Fruit fly (Drosophila melanogaster) whole organism, embryonic: Measurements from ENCODE around the gene puf.

Experiments used
- C15 ChIP-seq: fragments of 200-800 bp; sonication (Bioruptor generic); IDR thresholded peaks from 3 replicates; pipeline ENCODE4 v1.3.6; 2022; ENCODE audit warnings: missing biosample characterization, missing genetic modification characterization
- CG11085 ChIP-seq: fragments of 200-800 bp; sonication (Bioruptor generic); IDR thresholded peaks from 2 replicates; pipeline ENCODE4 v1.3.6; 2022; ENCODE audit warnings: missing biosample characterization, missing genetic modification characterization
- CG11456 ChIP-seq: fragments of 200-800 bp; sonication (Bioruptor generic); IDR thresholded peaks from 3 replicates; pipeline ENCODE4 v1.3.6; 2022; ENCODE audit warnings: missing biosample characterization, missing genetic modification characterization
- CG12071 ChIP-seq: fragments of 200-800 bp; sonication (Bioruptor generic); optimal IDR thresholded peaks from 3 replicates; lab custom pipeline; 2018; ENCODE audit warnings: missing biosample characterization, mild to moderate bottlenecking, missing genetic modification characterization
- CG12659 ChIP-seq: fragments of 200-800 bp; sonication (Bioruptor generic); optimal IDR thresholded peaks from 3 replicates; lab custom pipeline; 2017; ENCODE audit warnings: mild to moderate bottlenecking, missing biosample characterization, missing genetic modification reagents, missing genetic modification characterization
- CG13894 ChIP-seq: fragments of 200-800 bp; sonication (Bioruptor generic); optimal IDR thresholded peaks from 3 replicates; lab custom pipeline; 2018; ENCODE audit warnings: missing biosample characterization, mild to moderate bottlenecking, missing genetic modification characterization, moderate library complexity
- CG15269 ChIP-seq: fragments of 200-800 bp; sonication (Bioruptor generic); optimal IDR thresholded peaks from 2 replicates; lab custom pipeline; 2018; ENCODE audit warnings: missing biosample characterization, mild to moderate bottlenecking, missing genetic modification characterization, moderate library complexity
- CG15479 ChIP-seq: fragments of 200-800 bp; sonication (Bioruptor generic); optimal IDR thresholded peaks from 3 replicates; lab custom pipeline; 2019; ENCODE audit warnings: missing biosample characterization, mild to moderate bottlenecking, missing genetic modification characterization, moderate library complexity
- CG1832 ChIP-seq: fragments of 200-800 bp; sonication (Bioruptor generic); optimal IDR thresholded peaks from 2 replicates; lab custom pipeline; 2017; ENCODE audit warnings: missing biosample characterization, mild to moderate bottlenecking, missing genetic modification characterization, inconsistent platforms
- CG18476 ChIP-seq: fragments of 200-800 bp; sonication (Bioruptor generic); optimal IDR thresholded peaks from 2 replicates; lab custom pipeline; 2016; ENCODE audit warnings: missing biosample characterization, mild to moderate bottlenecking, missing genetic modification characterization
- CG34376 ChIP-seq: fragments of 200-800 bp; sonication (Bioruptor generic); optimal IDR thresholded peaks from 2 replicates; lab custom pipeline; 2018; ENCODE audit warnings: missing biosample characterization, mild to moderate bottlenecking, missing genetic modification characterization
- CG4404 ChIP-seq: fragments of 200-800 bp; sonication (Bioruptor generic); IDR thresholded peaks from 2 replicates; pipeline ENCODE4 v1.3.6; 2022; ENCODE audit warnings: missing biosample characterization, missing genetic modification characterization
- CG5180 ChIP-seq: fragments of 200-800 bp; sonication (Bioruptor generic); optimal IDR thresholded peaks from 3 replicates; lab custom pipeline; 2017; ENCODE audit warnings: missing biosample characterization, missing genetic modification characterization, mild to moderate bottlenecking, moderate library complexity, missing genetic modification reagents
- CG6175 ChIP-seq: fragments of 200-800 bp; sonication (Bioruptor generic); IDR thresholded peaks from 3 replicates; pipeline ENCODE4 v1.3.6; 2022; ENCODE audit warnings: missing biosample characterization, missing genetic modification characterization
- CG6254 ChIP-seq: fragments of 200-800 bp; sonication (Bioruptor generic); optimal IDR thresholded peaks from 3 replicates; lab custom pipeline; 2017; ENCODE audit warnings: mild to moderate bottlenecking, missing biosample characterization, missing genetic modification reagents, missing genetic modification characterization
- CG6791 ChIP-seq: fragments of 200-800 bp; sonication (Bioruptor generic); IDR thresholded peaks from 3 replicates; pipeline ENCODE4 v1.3.6; 2022; ENCODE audit warnings: missing biosample characterization, missing genetic modification characterization; ENCODE audit not compliant: partially characterized antibody
- CG7372 ChIP-seq: fragments of 200-800 bp; sonication (Bioruptor generic); IDR thresholded peaks from 2 replicates; pipeline ENCODE4 v1.3.6; 2022; ENCODE audit warnings: missing biosample characterization, missing genetic modification characterization
- CG7786 ChIP-seq: fragments of 200-800 bp; sonication (Bioruptor generic); optimal IDR thresholded peaks from 2 replicates; lab custom pipeline; 2016; ENCODE audit warnings: missing biosample characterization, missing genetic modification characterization
- CoRest ChIP-seq: fragments of 200-800 bp; sonication (Bioruptor generic); optimal IDR thresholded peaks from 3 replicates; lab custom pipeline; 2018; ENCODE audit warnings: missing biosample characterization, mild to moderate bottlenecking, missing genetic modification characterization, moderate library complexity
- Dfd ChIP-seq, 2 experiments: fragments of >200 bp; optimal IDR thresholded peaks; 2 replicates each; lab custom pipeline; 2017; ENCODE audit warnings: missing biosample characterization in 2 of 2, missing genetic modification characterization in 2 of 2
- Ets65A ChIP-seq: fragments of 200-800 bp; sonication (Bioruptor generic); peaks from one replicate; lab custom pipeline; 2016; ENCODE audit warnings: missing biosample characterization, missing genetic modification characterization
- Ets97D ChIP-seq: fragments of 200-800 bp; sonication (Bioruptor generic); optimal IDR thresholded peaks from 3 replicates; lab custom pipeline; 2016; ENCODE audit warnings: missing biosample characterization, missing genetic modification characterization
- Gsc ChIP-seq: fragments of 200-800 bp; sonication (Bioruptor generic); IDR thresholded peaks from 2 replicates; pipeline ENCODE4 v1.3.6; 2022; ENCODE audit warnings: missing biosample characterization, missing genetic modification characterization
- MTF-1 ChIP-seq: fragments of 200-800 bp; sonication (Bioruptor generic); optimal IDR thresholded peaks from 2 replicates; lab custom pipeline; 2018; ENCODE audit warnings: missing biosample characterization, mild to moderate bottlenecking, missing genetic modification characterization, borderline replicate concordance
- Max ChIP-seq: fragments of 200-800 bp; sonication (Bioruptor generic); optimal IDR thresholded peaks from 2 replicates; lab custom pipeline; 2016; ENCODE audit warnings: missing biosample characterization, mild to moderate bottlenecking, missing genetic modification characterization
- Myb ChIP-seq: fragments of 200-800 bp; sonication (Bioruptor generic); optimal IDR thresholded peaks from 2 replicates; lab custom pipeline; 2016; ENCODE audit warnings: missing biosample characterization, missing genetic modification characterization
- NK7.1 ChIP-seq: fragments of 200-800 bp; sonication (Bioruptor generic); optimal IDR thresholded peaks from 3 replicates; lab custom pipeline; 2016; ENCODE audit warnings: missing biosample characterization, missing genetic modification characterization
- NfI ChIP-seq: fragments of 200-800 bp; sonication (Bioruptor generic); optimal IDR thresholded peaks from 3 replicates; lab custom pipeline; 2018; ENCODE audit warnings: missing biosample characterization, mild to moderate bottlenecking, missing genetic modification characterization, moderate library complexity
- Rx ChIP-seq: fragments of 200-800 bp; sonication (Bioruptor generic); IDR thresholded peaks from 2 replicates; pipeline ENCODE4 v1.3.6; 2022; ENCODE audit warnings: missing biosample characterization, missing genetic modification characterization
- Tbp ChIP-seq: fragments of >200 bp; optimal IDR thresholded peaks from 2 replicates; lab custom pipeline; 2018; ENCODE audit warnings: missing biosample characterization, missing genetic modification characterization
- YL-1 ChIP-seq: fragments of 200-800 bp; sonication (Bioruptor generic); optimal IDR thresholded peaks from 3 replicates; lab custom pipeline; 2017; ENCODE audit warnings: missing biosample characterization, mild to moderate bottlenecking, missing genetic modification characterization
- ato ChIP-seq: fragments of 200-800 bp; sonication (Bioruptor generic); IDR thresholded peaks from 2 replicates; pipeline ENCODE4 v1.3.6; 2022; ENCODE audit warnings: missing biosample characterization, missing genetic modification characterization; ENCODE audit not compliant: partially characterized antibody
- bcd ChIP-seq: fragments of 200-800 bp; sonication (Bioruptor generic); optimal IDR thresholded peaks from 2 replicates; lab custom pipeline; 2017; ENCODE audit warnings: missing biosample characterization, mild to moderate bottlenecking, missing genetic modification characterization
- cwo ChIP-seq: fragments of 200-800 bp; sonication (Bioruptor generic); optimal IDR thresholded peaks from 3 replicates; lab custom pipeline; 2017; ENCODE audit warnings: missing biosample characterization, missing genetic modification characterization, mild to moderate bottlenecking, moderate library complexity, missing genetic modification reagents
- da ChIP-seq: fragments of 200-800 bp; sonication (Bioruptor generic); optimal IDR thresholded peaks from 2 replicates; lab custom pipeline; 2016; ENCODE audit warnings: missing biosample characterization, missing genetic modification characterization
- dmrt11E ChIP-seq: fragments of 200-800 bp; sonication (Bioruptor generic); optimal IDR thresholded peaks from 3 replicates; lab custom pipeline; 2018; ENCODE audit warnings: missing biosample characterization, mild to moderate bottlenecking, missing genetic modification characterization, moderate library complexity
- ftz-f1 ChIP-seq: fragments of 200-800 bp; sonication (Bioruptor generic); optimal IDR thresholded peaks from 2 replicates; lab custom pipeline; 2016; ENCODE audit warnings: missing biosample characterization, missing genetic modification characterization
- gcm ChIP-seq: fragments of 200-800 bp; sonication (Bioruptor generic); optimal IDR thresholded peaks from 2 replicates; lab custom pipeline; 2019; ENCODE audit warnings: missing biosample characterization, mild to moderate bottlenecking, missing genetic modification characterization, moderate library complexity
- gfzf ChIP-seq: fragments of 200-800 bp; sonication (Bioruptor generic); optimal IDR thresholded peaks from 2 replicates; lab custom pipeline; 2016; ENCODE audit warnings: missing biosample characterization, mild to moderate bottlenecking, missing genetic modification characterization, moderate library complexity
- grau ChIP-seq: fragments of 200-800 bp; optimal IDR thresholded peaks from 3 replicates; lab custom pipeline; 2019; ENCODE audit warnings: missing biosample characterization, mild to moderate bottlenecking, missing genetic modification characterization, moderate library complexity
- gsb-n ChIP-seq: fragments of 200-800 bp; sonication (Bioruptor generic); optimal IDR thresholded peaks from 3 replicates; lab custom pipeline; 2018; ENCODE audit warnings: missing biosample characterization, mild to moderate bottlenecking, missing genetic modification characterization
- lbe ChIP-seq: fragments of 200-800 bp; sonication (Bioruptor generic); optimal IDR thresholded peaks from 2 replicates; lab custom pipeline; 2016; ENCODE audit warnings: missing biosample characterization, mild to moderate bottlenecking, missing genetic modification characterization
- mld ChIP-seq: fragments of 200-800 bp; sonication (Bioruptor generic); IDR thresholded peaks from 3 replicates; pipeline ENCODE4 v1.3.6; 2022; ENCODE audit warnings: missing biosample characterization, missing genetic modification characterization; ENCODE audit not compliant: partially characterized antibody
- pb ChIP-seq: fragments of 200-800 bp; sonication (Bioruptor generic); optimal IDR thresholded peaks from 3 replicates; lab custom pipeline; 2016; ENCODE audit warnings: missing biosample characterization, missing genetic modification characterization
- peb ChIP-seq: fragments of 200-800 bp; sonication (Bioruptor generic); IDR thresholded peaks from 2 replicates; pipeline ENCODE4 v1.3.6; 2022; ENCODE audit warnings: missing biosample characterization, missing genetic modification characterization
- pzg ChIP-seq: fragments of 200-800 bp; sonication (Bioruptor generic); optimal IDR thresholded peaks from 3 replicates; lab custom pipeline; 2018; ENCODE audit warnings: missing biosample characterization, mild to moderate bottlenecking, missing genetic modification characterization, moderate library complexity
- repo ChIP-seq: fragments of 200-800 bp; sonication (Bioruptor generic); optimal IDR thresholded peaks from 2 replicates; lab custom pipeline; 2016; ENCODE audit warnings: missing biosample characterization, missing genetic modification characterization
- schlank ChIP-seq: fragments of 200-800 bp; sonication (Bioruptor generic); optimal IDR thresholded peaks from 2 replicates; lab custom pipeline; 2018; ENCODE audit warnings: missing biosample characterization, mild to moderate bottlenecking, missing genetic modification characterization
- sob ChIP-seq: fragments of 200-800 bp; sonication (Bioruptor generic); IDR thresholded peaks from 2 replicates; pipeline ENCODE4 v1.3.6; 2022; ENCODE audit warnings: missing biosample characterization, missing genetic modification characterization
- stc ChIP-seq: fragments of 200-800 bp; sonication (Bioruptor generic); IDR thresholded peaks from 2 replicates; pipeline ENCODE4 v1.3.6; 2022; ENCODE audit warnings: missing biosample characterization, missing genetic modification characterization
- trem ChIP-seq: fragments of 200-800 bp; optimal IDR thresholded peaks from 3 replicates; lab custom pipeline; 2019; ENCODE audit warnings: missing biosample characterization, mild to moderate bottlenecking, missing genetic modification characterization, moderate library complexity

Gene puf

DNA sequence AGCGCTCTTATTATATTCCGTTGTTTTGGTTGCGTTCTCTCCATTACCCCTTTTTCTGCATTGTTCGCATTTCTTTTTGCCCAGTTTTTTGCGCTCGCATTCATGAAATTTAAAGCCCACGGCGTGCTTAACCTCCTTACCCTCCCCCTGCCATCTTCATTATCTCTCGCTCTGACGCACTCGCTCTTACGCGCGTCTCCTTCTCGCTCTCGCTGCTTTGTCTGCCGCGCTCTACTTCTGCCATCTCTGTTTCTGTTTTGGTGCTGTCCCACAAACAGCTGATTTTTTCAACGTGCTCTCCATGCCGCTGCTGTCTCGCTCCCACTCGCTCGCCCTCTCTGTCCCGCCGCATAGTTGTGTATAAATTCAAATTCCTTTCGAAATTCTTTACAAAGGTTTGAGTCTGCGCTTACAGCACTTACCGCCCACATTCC is 63.4 kb downstream of the puf start (continued):
- TF ChIP-seq stc (GFP tag; lab: Robert Waterston, UW) (no peak), Tbp (GFP tag; lab: Kevin White, UChicago) (no peak), cwo (GFP tag; lab: Kevin White, UChicago) (peak; percentile 52), CG15269 (no peak), CG15479 (no peak), Ets97D (GFP tag; lab: Kevin White, UChicago) (peak; percentile 55), Max (GFP tag; lab: Kevin White, UChicago) (peak; percentile 68), CG7786 (no peak), Dfd (GFP tag; optimal IDR thresholded peaks at IDR 0.05; lab: Kevin White, UChicago) (no peak), Myb (GFP tag; lab: Kevin White, UChicago) (peak; percentile 73), gsb-n (tag; lab: Kevin White, UChicago) (peak; percentile 24), CG34376 (GFP tag; lab: Kevin White, UChicago) (peak; percentile 79), Gsc (GFP tag; lab: Robert Waterston, UW) (no peak), CG5180 (GFP tag; lab: Kevin White, UChicago) (peak; percentile 13), YL-1 (GFP tag; lab: Kevin White, UChicago) (peak; percentile 60), grau (peak; percentile 25), CoRest (tag; lab: Kevin White, UChicago) (peak; percentile 46), Ets65A (GFP tag; lab: Kevin White, UChicago) (peak; percentile 22), repo (peak; percentile 32), pzg (GFP tag; lab: Kevin White, UChicago) (peak; percentile 65), bcd (peak; percentile 12), CG13894 (tag; lab: Kevin White, UChicago) (peak; percentile 66), lbe (peak; percentile 33), peb (no peak), ftz-f1 (GFP tag; lab: Kevin White, UChicago) (peak; percentile 43), CG12659 (peak; percentile 6), NfI (GFP tag; lab: Kevin White, UChicago) (peak; percentile 0), CG1832 (GFP tag; lab: Kevin White, UChicago) (peak; percentile 98), NK7.1 (GFP tag; lab: Kevin White, UChicago) (no peak), MTF-1 (GFP tag; lab: Kevin White, UChicago) (peak; percentile 62), CG4404 (GFP tag; lab: Robert Waterston, UW) (no peak), CG11085 (no peak), pb (GFP tag; lab: Kevin White, UChicago) (no peak), ato (GFP tag; lab: Robert Waterston, UW) (no peak), mld (no peak), C15 (GFP tag; lab: Robert Waterston, UW) (no peak), CG7372 (no peak), CG11456 (GFP tag; lab: Robert Waterston, UW) (no peak), schlank (tag; lab: Kevin White, UChicago) (no peak), gfzf (GFP tag; lab: Kevin White, UChicago) (peak; percentile 31), sob (no peak), trem (peak; percentile 41), CG18476 (no peak), CG6175 (no peak), dmrt11E (no peak), da (peak; percentile 41), CG12071 (peak; percentile 55), gcm (GFP tag; lab: Kevin White, UChicago) (no peak), Rx (GFP tag; lab: Robert Waterston, UW) (no peak), CG6791 (no peak), CG6254 (no peak)
